Worm (Caenorhabditis elegans) whole organism, L4/young adult: Measurements from ENCODE around the gene D1086.18.
"Not testable (repeated sequence)": the region's sequence is repeated elsewhere in the genome, so short reads cannot be mapped to it uniquely, and the experiment has no call there.

Experiments
- W03F9.2 ChIP-seq: fragments of 150-350 bp; optimal IDR thresholded peaks from 2 replicates; lab custom pipeline; 2014; ENCODE audit warnings: missing biosample characterization, missing genetic modification characterization
- dao-5 ChIP-seq: sonication (generic microtip); optimal IDR thresholded peaks from 2 replicates; lab custom pipeline; 2016; ENCODE audit warnings: missing genotype, missing genetic modification characterization, moderate library complexity, missing compliant biosample characterization
- him-1 ChIP-seq: sonication (generic microtip); optimal IDR thresholded peaks from 2 replicates; lab custom pipeline; 2016; ENCODE audit warnings: missing genotype, missing genetic modification reagents, missing genetic modification characterization, missing compliant biosample characterization

Gene D1086.18

DNA sequence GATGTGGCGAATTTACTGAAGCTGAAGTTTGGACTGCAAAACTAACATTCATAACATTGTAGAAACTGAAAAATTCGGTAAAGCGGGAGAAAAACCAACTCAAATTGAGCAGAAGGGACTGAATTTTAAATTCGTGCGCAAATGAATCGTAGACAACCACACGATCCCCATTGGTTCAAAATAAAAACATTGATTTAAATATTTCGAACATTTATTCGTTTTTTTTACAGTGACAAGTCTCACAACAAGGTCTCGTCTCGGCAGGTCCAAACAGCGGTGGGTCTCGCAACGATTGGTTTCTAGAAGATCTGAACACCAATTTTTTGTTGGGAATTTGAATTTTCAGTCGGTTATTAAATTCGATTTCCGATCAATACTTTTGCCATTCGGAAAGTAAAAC lies at the start of gene D1086.18:
Gene D1086.18, plus strand, starts transcription at position 301 of the 400 bp plus-strand sequence.
- TF ChIP-seq dao-5 = no peak

DNA sequence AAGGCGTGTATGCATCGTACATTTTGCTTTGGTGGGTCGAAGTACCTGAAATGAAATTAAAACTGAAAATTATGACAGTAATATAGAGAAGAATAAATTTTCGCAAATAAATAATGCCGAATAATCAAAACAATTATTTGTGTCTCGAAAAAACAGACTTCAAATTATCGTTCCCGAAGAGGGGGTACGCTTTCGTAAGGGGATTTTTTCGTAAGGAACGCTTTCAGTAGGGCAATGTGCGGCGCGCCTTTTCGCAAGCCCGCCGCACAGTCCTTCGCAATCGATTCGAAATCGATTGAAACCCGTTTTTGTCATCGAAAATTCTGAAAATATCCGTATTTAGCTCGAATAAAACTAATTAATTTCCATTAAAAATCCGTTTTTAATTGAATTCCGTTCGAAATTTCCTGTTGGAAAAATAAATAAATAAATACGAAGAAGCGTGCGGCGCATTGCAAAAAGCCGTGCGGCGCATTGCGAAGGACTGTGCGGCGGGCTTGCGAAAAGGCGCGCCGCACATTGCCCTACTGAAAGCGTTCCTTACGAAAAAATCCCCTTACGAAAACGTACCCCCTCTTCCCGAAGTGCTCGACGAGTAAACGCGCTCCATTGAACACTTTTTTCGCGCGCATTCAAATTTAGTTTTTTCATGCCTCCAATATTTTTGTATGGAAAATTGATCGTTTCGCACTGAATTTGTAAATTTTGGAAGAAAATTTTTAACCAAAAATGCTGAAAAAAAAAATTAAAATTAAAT lies 47.2 kb upstream of the D1086.18 start, which contains the start of gene vps-39:
Gene vps-39, minus strand, starts transcription at position 51 of the 757 bp plus-strand sequence.
- TF ChIP-seq dao-5; him-1; W03F9.2 (tag; lab: Kevin White, UChicago): not testable (repeated sequence)

ce11 chrV:14049274-14049673 lies 36.4 kb upstream of the D1086.18 start, which contains the start of gene F58D12.1:
Gene F58D12.1, plus strand, starts transcription at chrV:14049574.
- not testable (repeated sequence) for TF ChIP-seq him-1; W03F9.2 (tag; lab: Kevin White, UChicago); dao-5

- TF ChIP-seq him-1 (peak; percentile 65), W03F9.2 (tag; lab: Kevin White, UChicago) (peak; percentile 71)
Observed at ce11 chrV:14055097-14055496, 30.6 kb upstream of the D1086.18 start.

- TF ChIP-seq W03F9.2 (tag; lab: Kevin White, UChicago) = no peak
Observed at ce11 chrV:14057540-14057939, 28.1 kb upstream of the D1086.18 start, which contains the start of gene F58D12.3. Gene F58D12.3, plus strand, starts transcription at chrV:14057840.

- TF ChIP-seq dao-5 = no peak
- no peak for TF ChIP-seq W03F9.2 (tag; lab: Kevin White, UChicago)
- TF ChIP-seq him-1 = no peak
Observed at ce11 chrV:14063980-14064379, 21.7 kb upstream of the D1086.18 start.

ce11 chrV:14064422-14064821 lies 21.3 kb upstream of the D1086.18 start, which contains the start of gene D1086.21:
Gene D1086.21, plus strand, starts transcription at chrV:14064722.
- no peak for TF ChIP-seq him-1
- TF ChIP-seq dao-5 = no peak
- no peak for TF ChIP-seq W03F9.2 (tag; lab: Kevin White, UChicago)

ce11 chrV:14067816-14068296 lies 17.8 kb upstream of the D1086.18 start, which contains the start of gene D1086.17:
Gene D1086.17, plus strand, starts transcription at chrV:14067866.
- TF ChIP-seq him-1 (no peak), W03F9.2 (tag; lab: Kevin White, UChicago) (no peak), dao-5 (no peak)

- no peak for TF ChIP-seq dao-5
Observed at ce11 chrV:14069899-14070298, 15.8 kb upstream of the D1086.18 start.

- TF ChIP-seq dao-5 (no peak), him-1 (no peak), W03F9.2 (tag; lab: Kevin White, UChicago) (no peak)
Observed at ce11 chrV:14074160-14074559, 11.5 kb upstream of the D1086.18 start, which contains the start of gene D1086.11. Gene D1086.11, plus strand, starts transcription at chrV:14074460.

DNA sequence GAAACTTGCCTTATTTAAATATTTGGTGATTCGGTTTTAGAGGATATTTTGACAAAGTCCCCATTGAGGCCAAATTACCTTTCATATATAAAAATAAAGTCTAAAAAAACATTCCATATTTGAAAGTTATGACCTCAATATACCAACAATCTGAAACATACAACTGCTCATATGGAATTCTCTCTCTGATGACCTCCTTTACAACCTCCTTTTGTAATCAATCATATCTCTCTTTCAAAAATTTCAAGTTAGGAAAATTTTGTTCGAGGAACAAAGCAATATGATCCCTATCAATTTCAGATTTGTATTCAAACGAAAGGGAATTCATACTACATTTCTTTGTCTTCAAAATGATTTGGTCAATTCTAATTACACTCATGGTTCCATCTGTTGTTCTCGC lies 6.2 kb upstream of the D1086.18 start, which contains the start of gene D1086.6:
Gene D1086.6, plus strand, starts transcription at position 301 of the 400 bp plus-strand sequence.
- TF ChIP-seq W03F9.2 (tag; lab: Kevin White, UChicago) (no peak), dao-5 (no peak), him-1 (no peak)

- TF ChIP-seq dao-5 (no peak), W03F9.2 (tag; lab: Kevin White, UChicago) (no peak), him-1 (no peak)
Observed at ce11 chrV:14082453-14082852, 3.2 kb upstream of the D1086.18 start, which contains the start of gene D1086.10. Gene D1086.10, plus strand, starts transcription at chrV:14082753.

ce11 chrV:14083970-14084369 lies 1.7 kb upstream of the D1086.18 start, which contains the start of gene D1086.7:
Gene D1086.7, plus strand, starts transcription at chrV:14084270.
- no peak for TF ChIP-seq W03F9.2 (tag; lab: Kevin White, UChicago)
- TF ChIP-seq him-1 = no peak
- no peak for TF ChIP-seq dao-5

DNA sequence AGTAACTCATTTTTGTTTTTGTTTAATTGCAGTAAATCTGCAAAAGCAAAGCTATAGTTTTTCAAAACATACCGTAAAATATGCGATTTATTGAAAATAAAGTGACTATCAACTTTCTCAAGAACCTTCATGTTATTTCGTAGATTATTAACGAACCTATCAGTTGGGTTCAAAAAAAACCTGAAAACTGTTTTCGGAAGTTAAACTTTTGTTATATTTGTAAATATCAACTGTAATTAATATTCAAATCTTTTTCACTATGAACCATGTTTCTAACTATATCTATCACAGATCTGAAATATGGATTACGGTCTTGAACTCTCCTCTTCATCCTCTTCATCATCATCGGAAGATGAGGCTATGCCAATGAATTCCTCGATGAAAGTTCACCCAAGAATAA lies 2.4 kb downstream of the D1086.18 start, which contains the start of gene D1086.19:
Gene D1086.19, plus strand, starts transcription at position 301 of the 400 bp plus-strand sequence.
- TF ChIP-seq dao-5 (no peak), him-1 (no peak), W03F9.2 (tag; lab: Kevin White, UChicago) (no peak)
